Fruit fly (Drosophila melanogaster) whole organism, embryonic: ENCODE data around the gene gogo.
A peak's percentile ranks its signal among the peaks of the same experiment; 100 is the strongest.

Experiments
- Antp ChIP-seq: fragments of 200-800 bp; sonication (Bioruptor generic); optimal IDR thresholded peaks from 3 replicates; lab custom pipeline; 2016; ENCODE audit warnings: missing biosample characterization, missing genetic modification characterization
- Blimp-1 ChIP-seq: fragments of 200-800 bp; sonication (Bioruptor generic); optimal IDR thresholded peaks from 3 replicates; lab custom pipeline; 2018; ENCODE audit warnings: missing biosample characterization, missing genetic modification characterization, mild to moderate bottlenecking, moderate library complexity, missing genetic modification reagents
- BtbVII ChIP-seq: fragments of 200-800 bp; sonication (Bioruptor generic); optimal IDR thresholded peaks from 3 replicates; lab custom pipeline; 2017; ENCODE audit warnings: missing biosample characterization, mild to moderate bottlenecking, missing genetic modification characterization
- C15 ChIP-seq: fragments of 200-800 bp; sonication (Bioruptor generic); IDR thresholded peaks from 3 replicates; pipeline ENCODE4 v1.3.6; 2022; ENCODE audit warnings: missing biosample characterization, missing genetic modification characterization
- CG10979 ChIP-seq: fragments of 200-800 bp; sonication (Bioruptor generic); optimal IDR thresholded peaks from 2 replicates; lab custom pipeline; 2018; ENCODE audit warnings: missing biosample characterization, mild to moderate bottlenecking, missing genetic modification characterization, moderate library complexity
- CG11504 ChIP-seq: fragments of 200-800 bp; sonication (Bioruptor generic); optimal IDR thresholded peaks from 3 replicates; lab custom pipeline; 2019; ENCODE audit warnings: missing biosample characterization, mild to moderate bottlenecking, missing genetic modification characterization, moderate library complexity
- CG12769 ChIP-seq: fragments of 200-800 bp; sonication (Bioruptor generic); optimal IDR thresholded peaks from 2 replicates; lab custom pipeline; 2019; ENCODE audit warnings: missing biosample characterization, mild to moderate bottlenecking, missing genetic modification characterization, moderate library complexity
- CG15011 ChIP-seq: fragments of 200-800 bp; sonication (Bioruptor generic); optimal IDR thresholded peaks from 3 replicates; lab custom pipeline; 2018; ENCODE audit warnings: missing biosample characterization, mild to moderate bottlenecking, missing genetic modification characterization
- CG17359 ChIP-seq: fragments of 200-800 bp; sonication (Bioruptor generic); optimal IDR thresholded peaks from 3 replicates; lab custom pipeline; 2018; ENCODE audit warnings: missing biosample characterization, mild to moderate bottlenecking, missing genetic modification characterization, moderate library complexity
- CG17829 ChIP-seq: fragments of 200-800 bp; optimal IDR thresholded peaks from 2 replicates; lab custom pipeline; 2019; ENCODE audit warnings: missing biosample characterization, mild to moderate bottlenecking, missing genetic modification characterization, moderate library complexity
- CG1832 ChIP-seq: fragments of 200-800 bp; sonication (Bioruptor generic); optimal IDR thresholded peaks from 2 replicates; lab custom pipeline; 2017; ENCODE audit warnings: missing biosample characterization, mild to moderate bottlenecking, missing genetic modification characterization, inconsistent platforms
- CG3407 ChIP-seq: fragments of 200-800 bp; sonication (Bioruptor generic); optimal IDR thresholded peaks from 2 replicates; lab custom pipeline; 2018; ENCODE audit warnings: missing biosample characterization, mild to moderate bottlenecking, missing genetic modification characterization
- CG6854 ChIP-seq: fragments of 200-800 bp; sonication (Bioruptor generic); optimal IDR thresholded peaks from 3 replicates; lab custom pipeline; 2017; ENCODE audit warnings: missing biosample characterization, mild to moderate bottlenecking, missing genetic modification characterization
- CG7963 ChIP-seq: fragments of 200-800 bp; sonication (Bioruptor generic); IDR thresholded peaks from 3 replicates; pipeline ENCODE4 v1.3.6; 2022; ENCODE audit warnings: missing biosample characterization, missing genetic modification characterization; ENCODE audit not compliant: partially characterized antibody
- CG8290 ChIP-seq, 3 experiments: fragments of 200-800 bp; sonication (Bioruptor generic); optimal IDR thresholded peaks; 2 replicates each; lab custom pipeline; 2016 to 2019; ENCODE audit warnings: missing biosample characterization in 3 of 3, missing genetic modification characterization in 3 of 3, mild to moderate bottlenecking in 2 of 3, moderate library complexity in 1 of 3
- CHES-1-like ChIP-seq: fragments of 200-800 bp; sonication (Bioruptor generic); optimal IDR thresholded peaks from 2 replicates; lab custom pipeline; 2016; ENCODE audit warnings: missing biosample characterization, missing genetic modification characterization
- CkIIα-i1 ChIP-seq: fragments of 200-800 bp; sonication (Bioruptor generic); IDR thresholded peaks from 2 replicates; pipeline ENCODE4 v1.3.6; 2022; ENCODE audit warnings: missing biosample characterization, missing genetic modification characterization
- CoRest ChIP-seq: fragments of 200-800 bp; sonication (Bioruptor generic); optimal IDR thresholded peaks from 3 replicates; lab custom pipeline; 2018; ENCODE audit warnings: missing biosample characterization, mild to moderate bottlenecking, missing genetic modification characterization, moderate library complexity
- Dfd ChIP-seq, 2 experiments: fragments of >200 bp; optimal IDR thresholded peaks; 2 replicates each; lab custom pipeline; 2017; ENCODE audit warnings: missing biosample characterization in 2 of 2, missing genetic modification characterization in 2 of 2
- Dll ChIP-seq: fragments of 200-800 bp; sonication (Bioruptor generic); IDR thresholded peaks from 4 replicates; pipeline ENCODE4 v1.3.6; 2022; ENCODE audit warnings: missing biosample characterization, missing genetic modification characterization; ENCODE audit not compliant: partially characterized antibody
- Dref ChIP-seq: fragments of 200-800 bp; sonication (Bioruptor generic); IDR thresholded peaks from 2 replicates; pipeline ENCODE4 v1.3.6; 2022; ENCODE audit warnings: missing biosample characterization, missing genetic modification characterization
- Eip74EF ChIP-seq, 2 experiments: fragments of 200-800 bp in 1 of 2; fragments of >200 bp in 1 of 2; sonication (Bioruptor generic) in 1 of 2; optimal IDR thresholded peaks; 2 replicates each; lab custom pipeline; 2017 to 2019; ENCODE audit warnings: missing biosample characterization in 2 of 2, missing genetic modification characterization in 2 of 2, mild to moderate bottlenecking in 1 of 2, moderate library complexity in 1 of 2
- HLH3B ChIP-seq: fragments of 200-800 bp; sonication (Bioruptor generic); IDR thresholded peaks from 2 replicates; pipeline ENCODE4 v1.3.6; 2022; ENCODE audit warnings: missing biosample characterization, missing genetic modification characterization
- Hr78 ChIP-seq, 2 experiments: fragments of 200-800 bp in 1 of 2; fragments of >200 bp in 1 of 2; sonication (Bioruptor generic) in 1 of 2; optimal IDR thresholded peaks; 2 replicates each; lab custom pipeline; 2017 to 2019; ENCODE audit warnings: missing biosample characterization in 2 of 2, missing genetic modification characterization in 2 of 2, mild to moderate bottlenecking in 1 of 2, moderate library complexity in 1 of 2
- Kr ChIP-seq: fragments of 200-800 bp; sonication (Bioruptor generic); optimal IDR thresholded peaks from 2 replicates; lab custom pipeline; 2017; ENCODE audit warnings: missing biosample characterization, mild to moderate bottlenecking, missing genetic modification characterization
- Lpt ChIP-seq: fragments of >200 bp; optimal IDR thresholded peaks from 2 replicates; lab custom pipeline; 2018; ENCODE audit warnings: missing biosample characterization, missing genetic modification characterization
- Myb ChIP-seq: fragments of 200-800 bp; sonication (Bioruptor generic); optimal IDR thresholded peaks from 2 replicates; lab custom pipeline; 2016; ENCODE audit warnings: missing biosample characterization, missing genetic modification characterization
- NC2α ChIP-seq: fragments of 200-800 bp; sonication (Bioruptor generic); optimal IDR thresholded peaks from 2 replicates; lab custom pipeline; 2016; ENCODE audit warnings: missing biosample characterization, missing genetic modification characterization
- Opbp ChIP-seq: fragments of 200-800 bp; sonication (Bioruptor generic); IDR thresholded peaks from 3 replicates; pipeline ENCODE4 v1.3.6; 2022; ENCODE audit warnings: missing biosample characterization, missing genetic modification characterization; ENCODE audit not compliant: partially characterized antibody
- Trl ChIP-seq, 3 experiments: fragments of >200 bp in 2 of 3; fragments of 200-800 bp in 1 of 3; sonication (Bioruptor generic) in 1 of 3; optimal IDR thresholded peaks; 2 replicates in 1 of 3; 3 replicates in 2 of 3; lab custom pipeline; 2016 to 2017; ENCODE audit warnings: missing biosample characterization in 1 of 3, missing genetic modification characterization in 1 of 3
- YL-1 ChIP-seq: fragments of 200-800 bp; sonication (Bioruptor generic); optimal IDR thresholded peaks from 3 replicates; lab custom pipeline; 2017; ENCODE audit warnings: missing biosample characterization, mild to moderate bottlenecking, missing genetic modification characterization
- ase ChIP-seq: fragments of 200-800 bp; sonication (Bioruptor generic); IDR thresholded peaks from 3 replicates; pipeline ENCODE4 v1.3.6; 2022; ENCODE audit warnings: missing biosample characterization, missing genetic modification characterization
- chif ChIP-seq, 2 experiments: fragments of 200-800 bp; sonication (Bioruptor generic); optimal IDR thresholded peaks; 3 replicates each; lab custom pipeline; 2016; ENCODE audit warnings: missing biosample characterization in 2 of 2, missing genetic modification characterization in 2 of 2
- cwo ChIP-seq: fragments of 200-800 bp; sonication (Bioruptor generic); optimal IDR thresholded peaks from 3 replicates; lab custom pipeline; 2017; ENCODE audit warnings: missing biosample characterization, missing genetic modification characterization, mild to moderate bottlenecking, moderate library complexity, missing genetic modification reagents
- dm ChIP-seq: fragments of 200-800 bp; sonication (Bioruptor generic); optimal IDR thresholded peaks from 3 replicates; lab custom pipeline; 2016; ENCODE audit warnings: missing biosample characterization, missing genetic modification characterization
- ems ChIP-seq: fragments of 200-800 bp; sonication (Bioruptor generic); optimal IDR thresholded peaks from 3 replicates; lab custom pipeline; 2016; ENCODE audit warnings: missing biosample characterization, missing genetic modification characterization
- en ChIP-seq: fragments of 200-800 bp; sonication (Bioruptor generic); optimal IDR thresholded peaks from 2 replicates; lab custom pipeline; 2016; ENCODE audit warnings: missing biosample characterization, missing genetic modification characterization
- ftz-f1 ChIP-seq: fragments of 200-800 bp; sonication (Bioruptor generic); optimal IDR thresholded peaks from 2 replicates; lab custom pipeline; 2016; ENCODE audit warnings: missing biosample characterization, missing genetic modification characterization
- grn ChIP-seq: fragments of 200-800 bp; sonication (Bioruptor generic); optimal IDR thresholded peaks from 3 replicates; lab custom pipeline; 2017; ENCODE audit warnings: missing biosample characterization, missing genetic modification characterization
- ham ChIP-seq: fragments of 200-800 bp; sonication (Bioruptor generic); IDR thresholded peaks from 2 replicates; pipeline ENCODE4 v1.3.6; 2022; ENCODE audit warnings: missing biosample characterization, missing genetic modification characterization
- hb ChIP-seq: fragments of 200-800 bp; sonication (Bioruptor generic); IDR thresholded peaks from 3 replicates; pipeline ENCODE4 v1.3.6; 2022; ENCODE audit warnings: missing biosample characterization, missing genetic modification characterization; ENCODE audit not compliant: partially characterized antibody
- insv ChIP-seq, 2 experiments: fragments of 200-800 bp; sonication (Bioruptor generic); optimal IDR thresholded peaks; 3 replicates each; lab custom pipeline; 2016 to 2018; ENCODE audit warnings: missing biosample characterization in 2 of 2, missing genetic modification characterization in 2 of 2
- psq ChIP-seq: fragments of 200-800 bp; sonication (Bioruptor generic); optimal IDR thresholded peaks from 2 replicates; lab custom pipeline; 2017; ENCODE audit warnings: missing biosample characterization, missing genetic modification characterization
- sc ChIP-seq, 3 experiments: fragments of >200 bp in 2 of 3; fragments of 200-800 bp in 1 of 3; sonication (Bioruptor generic) in 1 of 3; optimal IDR thresholded peaks; 2 replicates in 2 of 3; 3 replicates in 1 of 3; lab custom pipeline; 2017; ENCODE audit warnings: mild to moderate bottlenecking in 1 of 3, missing biosample characterization in 1 of 3, missing genetic modification characterization in 1 of 3, missing genetic modification reagents in 1 of 3
- sisA ChIP-seq: fragments of 200-800 bp; sonication (Bioruptor generic); IDR thresholded peaks from 2 replicates; pipeline ENCODE4 v1.3.6; 2022; ENCODE audit warnings: missing biosample characterization, missing genetic modification characterization
- zfh2 ChIP-seq: fragments of 200-800 bp; sonication (Bioruptor generic); optimal IDR thresholded peaks from 2 replicates; lab custom pipeline; 2016; ENCODE audit warnings: missing biosample characterization, missing genetic modification characterization

Gene gogo

DNA sequence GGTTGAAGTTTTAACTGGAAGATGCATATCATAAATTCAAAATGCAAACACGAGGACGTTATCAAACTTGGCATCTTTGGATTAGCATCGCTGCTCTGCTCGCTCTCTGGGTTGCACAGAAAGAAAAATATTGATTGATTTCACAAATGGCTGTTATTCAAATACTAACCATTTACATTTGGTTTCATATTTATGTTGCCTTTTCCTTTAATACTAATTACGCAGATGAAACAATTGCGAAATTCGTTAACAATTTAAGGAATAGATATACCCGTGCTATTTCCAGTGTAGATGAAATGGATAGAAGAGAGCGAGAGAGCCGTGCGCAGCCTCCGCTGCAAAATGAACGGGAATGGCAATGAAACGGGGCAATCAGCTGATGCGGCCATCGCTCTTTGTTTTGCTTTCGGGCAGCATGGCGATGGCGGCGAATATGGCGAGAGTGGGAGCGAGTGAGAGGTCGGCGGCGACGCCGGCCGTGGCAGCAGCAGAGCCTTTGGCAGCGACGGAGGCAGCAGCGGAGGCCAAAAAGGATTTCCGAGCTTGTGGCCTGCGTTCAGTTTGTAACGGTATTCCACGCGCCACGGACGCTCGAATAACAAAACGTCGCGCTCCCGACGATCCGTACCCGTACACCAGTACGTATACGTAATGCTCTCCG lies 47.3 kb downstream of the gogo start, which contains the start of gene rdgC (continued):
- TF ChIP-seq psq (GFP tag; lab: Kevin White, UChicago) (peak; percentile 78), zfh2 (GFP tag; lab: Kevin White, UChicago) (peak; percentile 93), Dll (GFP tag; lab: Robert Waterston, UW) (no peak), ems (GFP tag; lab: Kevin White, UChicago) (peak; percentile 94), CG17359 (peak; percentile 98), sc (optimal IDR thresholded peaks at IDR 0.05; lab: Kevin White, UChicago) (no peak), sc (GFP tag; optimal IDR thresholded peaks at IDR 0.05; lab: Kevin White, UChicago) (peak; percentile 83), cwo (GFP tag; lab: Kevin White, UChicago) (peak; percentile 95), CG6854 (peak; percentile 94), Lpt (GFP tag; lab: Kevin White, UChicago) (no peak), chif (GFP tag; optimal IDR thresholded peaks at IDR 0.05; lab: Kevin White, UChicago) (peak; percentile 92 to 96), ftz-f1 (GFP tag; lab: Kevin White, UChicago) (peak; percentile 77), CG7963 (GFP tag; lab: Robert Waterston, UW) (no peak), CG11504 (tag; lab: Kevin White, UChicago) (peak; percentile 96), CG15011 (GFP tag; lab: Kevin White, UChicago) (peak; percentile 95), grn (GFP tag; lab: Kevin White, UChicago) (peak; percentile 89), Eip74EF (GFP tag; optimal IDR thresholded peaks at IDR 0.05; lab: Kevin White, UChicago) (peak in 1 of 2 experiments; percentile 96), C15 (peak; percentile 95), Myb (GFP tag; lab: Kevin White, UChicago) (peak; percentile 85), BtbVII (GFP tag; lab: Kevin White, UChicago) (peak; percentile 96), CG1832 (GFP tag; lab: Kevin White, UChicago) (peak; percentile 45), CG12769 (peak; percentile 99), CG8290 (GFP tag; optimal IDR thresholded peaks at IDR 0.05; lab: Kevin White, UChicago) (peak; percentile 74), CG8290 (tag; optimal IDR thresholded peaks at IDR 0.05; lab: Kevin White, UChicago) (peak in 1 of 2 experiments; percentile 99), NC2α (GFP tag; lab: Kevin White, UChicago) (peak; percentile 87), dm (GFP tag; lab: Kevin White, UChicago) (peak; percentile 86), Dref (0 out of 2 replicates have a peak, but pooled peaks have one; percentile 30), CoRest (peak; percentile 94), Hr78 (GFP tag; optimal IDR thresholded peaks at IDR 0.05; lab: Kevin White, UChicago) (peak in 1 of 2 experiments; percentile 78), CG3407 (GFP tag; lab: Kevin White, UChicago) (peak; percentile 85), YL-1 (GFP tag; lab: Kevin White, UChicago) (peak; percentile 57), Trl (optimal IDR thresholded peaks at IDR 0.05; lab: Kevin White, UChicago) (peak; percentile 38 to 65), Trl (GFP tag; optimal IDR thresholded peaks at IDR 0.05; lab: Kevin White, UChicago) (peak; percentile 95), Dfd (GFP tag; optimal IDR thresholded peaks at IDR 0.05; lab: Kevin White, UChicago) (no peak), CHES-1-like (peak; percentile 94), ase (GFP tag; lab: Robert Waterston, UW) (peak; percentile 96), Opbp (GFP tag; lab: Robert Waterston, UW) (no peak), Kr (GFP tag; lab: Kevin White, UChicago) (no peak), CkIIα-i1 (GFP tag; lab: Robert Waterston, UW) (peak; percentile 93), en (GFP tag; lab: Kevin White, UChicago) (peak; percentile 92), insv (GFP tag; optimal IDR thresholded peaks at IDR 0.05; lab: Kevin White, UChicago) (peak in 1 of 2 experiments; percentile 15), CG17829 (tag; lab: Kevin White, UChicago) (peak; percentile 95), Blimp-1 (GFP tag; lab: Kevin White, UChicago) (peak; percentile 94), CG10979 (tag; lab: Kevin White, UChicago) (peak; percentile 91), sisA (GFP tag; lab: Robert Waterston, UW) (peak; percentile 95), ham (GFP tag; lab: Robert Waterston, UW) (peak; percentile 85), HLH3B (GFP tag; lab: Robert Waterston, UW) (peak; percentile 97), Antp (peak; percentile 96), hb (no peak)
